Fruit fly (Drosophila melanogaster): ENCODE data around the gene CrebA.

Gene CrebA

DNA sequence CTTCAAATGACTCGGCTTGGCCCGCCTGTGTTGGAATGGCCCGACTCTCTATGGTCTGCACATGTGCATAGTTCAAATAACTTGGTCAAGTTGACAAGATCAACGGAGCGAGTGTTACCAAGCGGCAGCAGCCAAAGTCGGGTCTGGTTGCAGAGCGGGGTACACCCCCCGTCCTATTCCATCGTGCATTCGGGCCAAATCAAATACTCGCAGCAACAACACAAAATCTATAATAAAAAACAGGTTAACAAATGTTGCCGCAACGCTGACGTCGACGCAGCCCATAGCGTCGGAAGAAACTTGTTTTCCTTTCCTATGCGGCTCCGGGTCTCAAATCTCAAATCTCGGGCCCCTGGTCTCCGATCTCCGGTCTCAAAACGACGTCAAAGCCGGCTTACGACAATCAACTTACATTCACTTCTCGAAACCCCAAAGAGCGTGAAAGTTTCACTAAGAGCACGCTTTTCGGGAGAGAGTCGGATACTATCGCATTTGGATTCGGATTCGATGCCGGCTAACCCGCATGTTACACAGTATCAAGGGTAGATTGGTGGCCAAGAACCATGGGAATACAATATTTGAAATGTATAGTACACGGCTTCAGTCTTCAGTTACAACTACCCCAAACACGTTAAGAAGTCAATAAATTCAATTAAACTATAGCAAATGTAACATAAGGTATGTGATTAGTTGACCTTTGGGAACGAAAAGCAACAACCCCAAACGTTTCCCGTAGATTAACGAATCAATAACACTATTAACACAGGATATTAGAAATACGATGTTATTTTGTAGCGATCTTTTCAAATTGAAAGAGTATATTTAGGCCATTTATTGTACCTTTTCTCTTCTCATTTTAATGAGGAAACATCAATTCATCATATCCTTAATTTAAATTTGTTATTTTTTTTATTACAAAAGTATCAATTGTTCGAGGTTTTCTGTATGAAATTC is 644 bp upstream of the CrebA start (continued):
- no peak for TF ChIP-seq zf30C (GFP tag; optimal IDR thresholded peaks at IDR 0.05)
- TF ChIP-seq gt (GFP tag; IDR thresholded peaks at IDR 0.05) = no peak
- peak; percentile 43 to 64 for TF ChIP-seq chif (GFP tag; optimal IDR thresholded peaks at IDR 0.05)
- peak; percentile 56 for TF ChIP-seq Dip3 (GFP tag; optimal IDR thresholded peaks at IDR 0.05)
- TF ChIP-seq Hmx (GFP tag; optimal IDR thresholded peaks at IDR 0.05) = peak; percentile 49
- no peak for TF ChIP-seq CG31224 (GFP tag; IDR thresholded peaks at IDR 0.05)
- no peak for TF ChIP-seq rib (GFP tag; IDR thresholded peaks at IDR 0.05)
- TF ChIP-seq CG34422 (GFP tag; IDR thresholded peaks at IDR 0.05) = peak; percentile 67
- TF ChIP-seq H15 (GFP tag; IDR thresholded peaks at IDR 0.05) = no peak
- TF ChIP-seq Adf1 (GFP tag; IDR thresholded peaks at IDR 0.05) = peak; percentile 73
- no peak for TF ChIP-seq CG30020 (tag; optimal IDR thresholded peaks at IDR 0.05)
- no peak for TF ChIP-seq Dfd (GFP tag; optimal IDR thresholded peaks at IDR 0.05)
- no peak for TF ChIP-seq luna (GFP tag; optimal IDR thresholded peaks at IDR 0.05)
- TF ChIP-seq klu (GFP tag; IDR thresholded peaks at IDR 0.05) = no peak
- no peak for TF ChIP-seq CG42726 (GFP tag; IDR thresholded peaks at IDR 0.05; ENCODE audit: partially characterized antibody)
- no peak for TF ChIP-seq HmgZ (tag; optimal IDR thresholded peaks at IDR 0.05)
- TF ChIP-seq CG11504 (tag; optimal IDR thresholded peaks at IDR 0.05) = peak; percentile 68
- peak; percentile 50; the same call in 1 of the 2 replicates for TF ChIP-seq CG4360 (GFP tag; IDR thresholded peaks at IDR 0.05)
- no peak for TF ChIP-seq CG18764 (GFP tag; optimal IDR thresholded peaks at IDR 0.05)
- peak in 1 of 2 experiments; percentile 82 for TF ChIP-seq pan (optimal IDR thresholded peaks at IDR 0.05)
- TF ChIP-seq pan (GFP tag; optimal IDR thresholded peaks at IDR 0.05 in 1 of 2, IDR thresholded peaks at IDR 0.05 in 1 of 2) = peak; percentile 21 to 71
- no peak for TF ChIP-seq MESR4 (GFP tag; optimal IDR thresholded peaks at IDR 0.05)
- TF ChIP-seq row (GFP tag; IDR thresholded peaks at IDR 0.05) = peak; percentile 91
- peak; percentile 95 for TF ChIP-seq sd (tag; optimal IDR thresholded peaks at IDR 0.05)
- no peak for TF ChIP-seq Jarid2 (GFP tag; optimal IDR thresholded peaks at IDR 0.05)
- TF ChIP-seq Opbp (GFP tag; IDR thresholded peaks at IDR 0.05; ENCODE audit: partially characterized antibody) = no peak
- no peak for TF ChIP-seq CG8765 (GFP tag; IDR thresholded peaks at IDR 0.05)
- TF ChIP-seq Side (GFP tag; optimal IDR thresholded peaks at IDR 0.05) = peak; percentile 32
- no peak for TF ChIP-seq E2f2 (GFP tag; IDR thresholded peaks at IDR 0.05)
- peak; percentile 50 for TF ChIP-seq CG4328 (GFP tag; optimal IDR thresholded peaks at IDR 0.05)
- TF ChIP-seq crc (GFP tag; optimal IDR thresholded peaks at IDR 0.05) = no peak
- TF ChIP-seq CG17568 (GFP tag; optimal IDR thresholded peaks at IDR 0.05) = no peak
- peak; percentile 99 for TF ChIP-seq kni (GFP tag; optimal IDR thresholded peaks at IDR 0.05)
- TF ChIP-seq sr (GFP tag; IDR thresholded peaks at IDR 0.05) = no peak
- peak; percentile 68 for TF ChIP-seq CG13424 (tag; optimal IDR thresholded peaks at IDR 0.05)
- TF ChIP-seq pho (GFP tag; optimal IDR thresholded peaks at IDR 0.05) = peak; percentile 73
- peak; percentile 5 to 71 for TF ChIP-seq Pdp1 (GFP tag; optimal IDR thresholded peaks at IDR 0.05)
- peak; percentile 1 for TF ChIP-seq Bdp1 (GFP tag; optimal IDR thresholded peaks at IDR 0.05)
- peak; percentile 29 for TF ChIP-seq Atf3 (GFP tag; optimal IDR thresholded peaks at IDR 0.05)
- no peak for TF ChIP-seq vnd (GFP tag; IDR thresholded peaks at IDR 0.05; ENCODE audit: partially characterized antibody)
- peak; percentile 2 for TF ChIP-seq CG8089 (GFP tag; optimal IDR thresholded peaks at IDR 0.05)
- TF ChIP-seq Rx (GFP tag; IDR thresholded peaks at IDR 0.05) = no peak
- TF ChIP-seq Lim3 (GFP tag; IDR thresholded peaks at IDR 0.05) = no peak
- TF ChIP-seq Chrac-16 (GFP tag; optimal IDR thresholded peaks at IDR 0.05) = peak; percentile 53
- peak; percentile 54 for TF ChIP-seq CG10267 (tag; optimal IDR thresholded peaks at IDR 0.05)
- no peak for TF ChIP-seq wdn (GFP tag; IDR thresholded peaks at IDR 0.05)
- peak; percentile 35 for TF ChIP-seq PHDP (tag; optimal IDR thresholded peaks at IDR 0.05)
- TF ChIP-seq gem (tag; optimal IDR thresholded peaks at IDR 0.05) = peak; percentile 83
- TF ChIP-seq Vsx1 (GFP tag; optimal IDR thresholded peaks at IDR 0.05) = peak; percentile 48

Data from whole organism, embryonic.